Worm (Caenorhabditis elegans): ENCODE measurements around the gene T22F3.7.

Gene T22F3.7

ce11 chrV:3586014-3586689, 14.3 kb downstream of the T22F3.7 start, which contains the start of the genes rpl-11.1 and T22F3.2:
Gene rpl-11.1 (minus strand): TSS chrV:3586064.
Gene T22F3.2 (plus strand): TSS chrV:3586639.
- TF ChIP-seq madf-6 (GFP tag; IDR thresholded peaks at IDR 0.05) (peak; percentile 9; the same call in 1 of the 2 replicates), lsl-1 (GFP tag; optimal IDR thresholded peaks at IDR 0.05) (peak; percentile 47), rpc-1 (optimal IDR thresholded peaks at IDR 0.05) (no peak), rpc-1 (tag; optimal IDR thresholded peaks at IDR 0.05) (no peak), T07F8.4 (tag; optimal IDR thresholded peaks at IDR 0.05) (no peak), F33H1.4 (GFP tag; IDR thresholded peaks at IDR 0.05) (peak; percentile 19; the same call in 1 of the 2 replicates), ceh-79 (tag; optimal IDR thresholded peaks at IDR 0.05) (no peak), hmg-1.2 (GFP tag; IDR thresholded peaks at IDR 0.05) (peak; percentile 91), nfyb-1 (GFP tag; IDR thresholded peaks at IDR 0.05) (0 out of 2 replicates have a peak, but pooled peaks have one; percentile 17), ekl-4 (GFP tag; IDR thresholded peaks at IDR 0.05) (0 out of 2 replicates have a peak, but pooled peaks have one; percentile 20), attf-5 (GFP tag; optimal IDR thresholded peaks at IDR 0.05) (peak; percentile 41), cebp-1 (GFP tag; IDR thresholded peaks at IDR 0.05) (no peak), cebp-1 (tag; optimal IDR thresholded peaks at IDR 0.05) (peak; percentile 23), lir-1 (GFP tag; conservative IDR thresholded peaks at IDR 0.05) (no peak)

- TF ChIP-seq F10E7.11 (tag; optimal IDR thresholded peaks at IDR 0.05) = no peak
- TF ChIP-seq efl-1 (GFP tag; optimal IDR thresholded peaks at IDR 0.05) = peak; percentile 52
- TF ChIP-seq pha-4 (tag; optimal IDR thresholded peaks at IDR 0.05) = no peak
- no peak for TF ChIP-seq ccch-3 (GFP tag; optimal IDR thresholded peaks at IDR 0.05)
- TF ChIP-seq sea-2 (GFP tag; IDR thresholded peaks at IDR 0.05) = no peak
- TF ChIP-seq repo-1 (tag; optimal IDR thresholded peaks at IDR 0.05) = no peak
- peak in 2 of 3 experiments; percentile 4 to 63 for TF ChIP-seq lin-35 (GFP tag; optimal IDR thresholded peaks at IDR 0.05)
- TF ChIP-seq B0336.3 (GFP tag; IDR thresholded peaks at IDR 0.05) = peak; percentile 93
- TF ChIP-seq F37B4.10 (GFP tag; IDR thresholded peaks at IDR 0.05) = no peak
- TF ChIP-seq ztf-18 (tag; optimal IDR thresholded peaks at IDR 0.05) = peak; percentile 5
- no peak for TF ChIP-seq F55B11.4 (tag; optimal IDR thresholded peaks at IDR 0.05; ENCODE audit: borderline replicate concordance, insufficient read depth)
- no peak for TF ChIP-seq dpl-1 (GFP tag; optimal IDR thresholded peaks at IDR 0.05)
- peak; percentile 48 for TF ChIP-seq lsl-1 (GFP tag; optimal IDR thresholded peaks at IDR 0.05)
- peak; percentile 66 for TF ChIP-seq snpc-4 (GFP tag; optimal IDR thresholded peaks at IDR 0.05)
- TF ChIP-seq snpc-4 (tag; optimal IDR thresholded peaks at IDR 0.05) = peak in 2 of 4 experiments; percentile 24 to 53
- TF ChIP-seq let-526 (GFP tag; IDR thresholded peaks at IDR 0.05) = no peak
- TF ChIP-seq cebp-1 (GFP tag; IDR thresholded peaks at IDR 0.05) = no peak
- TF ChIP-seq cebp-1 (tag; optimal IDR thresholded peaks at IDR 0.05) = peak; percentile 41
- TF ChIP-seq unc-130 (GFP tag; optimal IDR thresholded peaks at IDR 0.05) = peak; percentile 90
- peak; percentile 84 for TF ChIP-seq madf-6 (GFP tag; IDR thresholded peaks at IDR 0.05)
- 0 out of 2 replicates have a peak, but pooled peaks have one; percentile 52 for TF ChIP-seq cebp-2 (GFP tag; IDR thresholded peaks at IDR 0.05)
- TF ChIP-seq atf-7 (tag; optimal IDR thresholded peaks at IDR 0.05) = peak; percentile 38
- no peak for TF ChIP-seq unc-62 (GFP tag; optimal IDR thresholded peaks at IDR 0.05)
- peak; percentile 51 for TF ChIP-seq athp-1 (tag; optimal IDR thresholded peaks at IDR 0.05)
- TF ChIP-seq ceh-91 (GFP tag; IDR thresholded peaks at IDR 0.05) = no peak
- TF ChIP-seq pbrm-1 (GFP tag; IDR thresholded peaks at IDR 0.05) = peak; percentile 51
- TF ChIP-seq attf-3 (GFP tag; conservative IDR thresholded peaks at IDR 0.05) = peak; percentile 19; the same call in 1 of the 2 replicates
- TF ChIP-seq B0261.1 (tag; optimal IDR thresholded peaks at IDR 0.05) = peak; percentile 19
- no peak for TF ChIP-seq ztf-26 (tag; optimal IDR thresholded peaks at IDR 0.05)
- peak; percentile 77 for TF ChIP-seq Y53G8AR.9 (GFP tag; conservative IDR thresholded peaks at IDR 0.05)
- 0 out of 2 replicates have a peak, but pooled peaks have one; percentile 61 for TF ChIP-seq attf-6 (GFP tag; IDR thresholded peaks at IDR 0.05)
- peak; percentile 14 for TF ChIP-seq B0035.1 (tag; optimal IDR thresholded peaks at IDR 0.05)
- peak; percentile 71 for TF ChIP-seq nfyb-1 (GFP tag; IDR thresholded peaks at IDR 0.05)
- TF ChIP-seq ceh-79 (tag; optimal IDR thresholded peaks at IDR 0.05) = peak; percentile 2
- no peak for TF ChIP-seq lin-26 (GFP tag; IDR thresholded peaks at IDR 0.05)
- peak; percentile 73 for TF ChIP-seq tlf-1 (GFP tag; optimal IDR thresholded peaks at IDR 0.05)
- no peak for TF ChIP-seq zfh-2 (GFP tag; conservative IDR thresholded peaks at IDR 0.05)
- TF ChIP-seq madf-10 (tag; optimal IDR thresholded peaks at IDR 0.05) = no peak
Measured at ce11 chrV:3585011-3585410, 15.5 kb downstream of the T22F3.7 start.
